Worm (Caenorhabditis elegans): ENCODE measurements around the gene K08D8.6.

- TF ChIP-seq K09A11.1 (tag; optimal IDR thresholded peaks at IDR 0.05; ENCODE audit: insufficient read depth): no peak
- TF ChIP-seq ets-4 (tag; optimal IDR thresholded peaks at IDR 0.05): no peak
- TF ChIP-seq ceh-31 (tag; optimal IDR thresholded peaks at IDR 0.05): no peak
- TF ChIP-seq unc-42 (tag; optimal IDR thresholded peaks at IDR 0.05): no peak
- no peak for TF ChIP-seq pha-4 (tag; optimal IDR thresholded peaks at IDR 0.05)
- no peak for TF ChIP-seq ceh-19 (GFP tag; optimal IDR thresholded peaks at IDR 0.05)
- no peak for TF ChIP-seq Y22D7AL.16 (tag; optimal IDR thresholded peaks at IDR 0.05)
Observed at ce11 chrIV:12871445-12871947, 18.8 kb downstream of the K08D8.6 start, which contains the start of gene clec-187.

Data from whole organism, late embryonic.